Fruit fly (Drosophila melanogaster): ENCODE results near the gene CG15370.

The CG15370 gene

DNA sequence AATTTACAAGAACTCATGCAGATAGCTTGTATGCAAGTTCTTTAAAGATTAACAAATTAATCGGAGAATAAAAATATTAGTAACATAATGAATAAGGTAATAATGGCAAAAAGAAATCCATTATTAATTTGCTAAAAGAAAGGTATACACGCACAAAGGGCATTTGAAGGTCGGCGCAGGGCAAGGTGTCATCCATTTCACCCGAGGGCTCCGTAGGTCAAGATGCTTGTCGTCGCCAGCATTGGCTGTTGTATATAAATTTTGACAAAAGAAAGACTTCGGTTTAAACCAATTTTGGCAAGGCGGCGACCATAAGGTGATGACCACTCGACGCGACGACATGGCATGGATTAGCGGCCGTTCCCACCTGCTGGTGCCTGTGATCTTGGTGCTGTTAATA is at the start of gene CG15370:
Gene CG15370 (plus strand): TSS at position 301 of the 400 bp plus-strand sequence.
- TF ChIP-seq tap (tag; optimal IDR thresholded peaks at IDR 0.05) (no peak), TFAM (GFP tag; optimal IDR thresholded peaks at IDR 0.05) (no peak), Camta (GFP tag; optimal IDR thresholded peaks at IDR 0.05) (no peak), Nf-YB (GFP tag; optimal IDR thresholded peaks at IDR 0.05) (no peak), CG7556 (GFP tag; optimal IDR thresholded peaks at IDR 0.05) (no peak), CG7987 (GFP tag; optimal IDR thresholded peaks at IDR 0.05) (no peak), Spps (tag; optimal IDR thresholded peaks at IDR 0.05) (no peak), esg (GFP tag; conservative IDR thresholded peaks at IDR 0.05) (no peak), Opbp (GFP tag; IDR thresholded peaks at IDR 0.05; ENCODE audit: partially characterized antibody) (no peak), schlank (tag; optimal IDR thresholded peaks at IDR 0.05) (no peak), Fer1 (GFP tag; optimal IDR thresholded peaks at IDR 0.05) (no peak), prd (optimal IDR thresholded peaks at IDR 0.05) (no peak), prd (GFP tag; IDR thresholded peaks at IDR 0.05) (no peak), ind (GFP tag; optimal IDR thresholded peaks at IDR 0.05) (no peak), C15 (GFP tag; IDR thresholded peaks at IDR 0.05) (no peak), inv (GFP tag; IDR thresholded peaks at IDR 0.05; ENCODE audit: partially characterized antibody) (no peak), mam (GFP tag; optimal IDR thresholded peaks at IDR 0.05) (no peak), HLH54F (GFP tag; optimal IDR thresholded peaks at IDR 0.05) (no peak), Elba2 (GFP tag; optimal IDR thresholded peaks at IDR 0.05) (no peak), CG1832 (GFP tag; optimal IDR thresholded peaks at IDR 0.05) (no peak), gro (GFP tag; optimal IDR thresholded peaks at IDR 0.05) (no peak)

DNA sequence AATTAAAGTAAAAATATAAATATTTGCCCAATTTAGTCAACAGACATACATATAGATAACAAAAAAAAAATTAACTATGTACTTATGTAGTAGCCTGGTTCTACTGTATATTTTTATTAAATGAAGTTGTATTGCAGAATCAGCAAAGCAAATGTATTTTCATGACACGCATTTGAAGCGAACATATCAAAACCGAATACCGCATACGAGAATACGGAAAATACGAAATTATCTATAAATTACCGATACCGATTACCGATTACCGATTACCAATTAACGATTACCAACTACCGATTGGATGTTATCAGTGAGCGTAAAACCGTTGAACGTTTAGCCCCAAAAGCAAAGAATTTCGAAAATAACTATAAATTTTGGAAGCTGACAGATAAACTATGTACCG is 37.8 kb upstream of the CG15370 start:
- TF ChIP-seq CG34224 (GFP tag; IDR thresholded peaks at IDR 0.05; ENCODE audit: partially characterized antibody) (peak; percentile 27; the same call in 1 of the 3 replicates), CG13287 (GFP tag; IDR thresholded peaks at IDR 0.05; ENCODE audit: partially characterized antibody) (peak; percentile 53), CG10462 (GFP tag; optimal IDR thresholded peaks at IDR 0.05) (no peak), CG14860 (GFP tag; IDR thresholded peaks at IDR 0.05; ENCODE audit: partially characterized antibody) (0 out of 3 replicates have a peak, but pooled peaks have one; percentile 34), ato (GFP tag; IDR thresholded peaks at IDR 0.05; ENCODE audit: partially characterized antibody) (0 out of 2 replicates have a peak, but pooled peaks have one; percentile 35), Hr51 (GFP tag; optimal IDR thresholded peaks at IDR 0.05) (no peak), gfzf (GFP tag; optimal IDR thresholded peaks at IDR 0.05) (peak; percentile 10), HLH4C (GFP tag; IDR thresholded peaks at IDR 0.05; ENCODE audit: partially characterized antibody) (peak; percentile 65), CG16813 (GFP tag; IDR thresholded peaks at IDR 0.05; ENCODE audit: partially characterized antibody) (peak; percentile 47; the same call in 1 of the 3 replicates), CG12744 (GFP tag; optimal IDR thresholded peaks at IDR 0.05) (no peak), CG7963 (GFP tag; IDR thresholded peaks at IDR 0.05; ENCODE audit: partially characterized antibody) (0 out of 3 replicates have a peak, but pooled peaks have one; percentile 20), wek (GFP tag; optimal IDR thresholded peaks at IDR 0.05) (peak; percentile 69), stwl (tag; optimal IDR thresholded peaks at IDR 0.05) (peak; percentile 66), sens (GFP tag) (peak; percentile 66), jumu (GFP tag; optimal IDR thresholded peaks at IDR 0.05) (no peak), CG32767 (GFP tag; IDR thresholded peaks at IDR 0.05) (no peak), pzg (GFP tag; optimal IDR thresholded peaks at IDR 0.05) (no peak), Doc3 (GFP tag; IDR thresholded peaks at IDR 0.05; ENCODE audit: partially characterized antibody) (0 out of 3 replicates have a peak, but pooled peaks have one; percentile 23), Dll (GFP tag; IDR thresholded peaks at IDR 0.05; ENCODE audit: partially characterized antibody) (peak; percentile 41; the same call in 1 of the 4 replicates), nmo (GFP tag; optimal IDR thresholded peaks at IDR 0.05) (no peak), CG1529 (GFP tag; optimal IDR thresholded peaks at IDR 0.05) (no peak), lab (GFP tag; optimal IDR thresholded peaks at IDR 0.05) (no peak), CG6791 (GFP tag; IDR thresholded peaks at IDR 0.05; ENCODE audit: partially characterized antibody) (peak; percentile 75), Dbx (GFP tag; IDR thresholded peaks at IDR 0.05) (no peak), Myb (GFP tag; optimal IDR thresholded peaks at IDR 0.05) (peak; percentile 12), CG34422 (GFP tag; IDR thresholded peaks at IDR 0.05) (no peak), vnd (GFP tag; IDR thresholded peaks at IDR 0.05; ENCODE audit: partially characterized antibody) (no peak), phol (tag; optimal IDR thresholded peaks at IDR 0.05) (peak; percentile 15)
